Fruit fly (Drosophila melanogaster) whole organism, embryonic: Measurements from ENCODE around the gene cl.
A peak's percentile ranks its signal among the peaks of the same experiment; 100 is the strongest.

Experiments
- B-H1 ChIP-seq: fragments of 200-800 bp; sonication (Bioruptor generic); IDR thresholded peaks from 3 replicates; pipeline ENCODE4 v1.3.6; 2022; ENCODE audit warnings: missing biosample characterization, missing genetic modification characterization
- CG10267 ChIP-seq: fragments of 200-800 bp; sonication (Bioruptor generic); optimal IDR thresholded peaks from 2 replicates; lab custom pipeline; 2018; ENCODE audit warnings: missing biosample characterization, mild to moderate bottlenecking, missing genetic modification characterization, moderate library complexity
- CG10431 ChIP-seq: fragments of 200-800 bp; sonication (Bioruptor generic); optimal IDR thresholded peaks from 3 replicates; lab custom pipeline; 2018; ENCODE audit warnings: missing biosample characterization, mild to moderate bottlenecking, missing genetic modification characterization
- CG12236 ChIP-seq: fragments of 200-800 bp; sonication (Bioruptor generic); optimal IDR thresholded peaks from 2 replicates; lab custom pipeline; 2016; ENCODE audit warnings: missing biosample characterization, missing genetic modification characterization
- CG14441 ChIP-seq: fragments of 200-800 bp; sonication (Bioruptor generic); IDR thresholded peaks from 2 replicates; pipeline ENCODE4 v1.3.6; 2022; ENCODE audit warnings: missing biosample characterization, missing genetic modification characterization
- CG15269 ChIP-seq: fragments of 200-800 bp; sonication (Bioruptor generic); optimal IDR thresholded peaks from 2 replicates; lab custom pipeline; 2018; ENCODE audit warnings: missing biosample characterization, mild to moderate bottlenecking, missing genetic modification characterization, moderate library complexity
- CG17361 ChIP-seq: fragments of 200-800 bp; sonication (Bioruptor generic); IDR thresholded peaks from 3 replicates; pipeline ENCODE4 v1.3.6; 2022; ENCODE audit warnings: missing biosample characterization, missing genetic modification characterization
- CG17802 ChIP-seq: fragments of 200-800 bp; sonication (Bioruptor generic); optimal IDR thresholded peaks from 2 replicates; lab custom pipeline; 2018; ENCODE audit warnings: missing biosample characterization, mild to moderate bottlenecking, missing genetic modification characterization, moderate library complexity
- CG18764 ChIP-seq: fragments of 200-800 bp; sonication (Bioruptor generic); optimal IDR thresholded peaks from 3 replicates; lab custom pipeline; 2016; ENCODE audit warnings: missing biosample characterization, missing genetic modification characterization
- CG31224 ChIP-seq: fragments of 200-800 bp; sonication (Bioruptor generic); IDR thresholded peaks from 2 replicates; pipeline ENCODE4 v1.3.6; 2022; ENCODE audit warnings: missing biosample characterization, missing genetic modification characterization
- CG32767 ChIP-seq: fragments of 200-800 bp; sonication (Bioruptor generic); IDR thresholded peaks from 2 replicates; pipeline ENCODE4 v1.3.6; 2022; ENCODE audit warnings: missing biosample characterization, missing genetic modification characterization
- CG3726 ChIP-seq: fragments of 200-800 bp; sonication (Bioruptor generic); IDR thresholded peaks from 3 replicates; pipeline ENCODE4, ENCODE4 v1.3.6; 2022; ENCODE audit warnings: missing biosample characterization, missing genetic modification characterization
- CG4360 ChIP-seq: fragments of 200-800 bp; sonication (Bioruptor generic); IDR thresholded peaks from 2 replicates; pipeline ENCODE4 v1.3.6; 2022; ENCODE audit warnings: missing biosample characterization, missing genetic modification characterization
- CG6254 ChIP-seq: fragments of 200-800 bp; sonication (Bioruptor generic); optimal IDR thresholded peaks from 3 replicates; lab custom pipeline; 2017; ENCODE audit warnings: mild to moderate bottlenecking, missing biosample characterization, missing genetic modification reagents, missing genetic modification characterization
- CG6689 ChIP-seq: fragments of 200-800 bp; sonication (Bioruptor generic); IDR thresholded peaks from 2 replicates; pipeline ENCODE4 v1.3.6; 2022; ENCODE audit warnings: missing biosample characterization, missing genetic modification characterization
- CG6791 ChIP-seq: fragments of 200-800 bp; sonication (Bioruptor generic); IDR thresholded peaks from 3 replicates; pipeline ENCODE4 v1.3.6; 2022; ENCODE audit warnings: missing biosample characterization, missing genetic modification characterization; ENCODE audit not compliant: partially characterized antibody
- CG7839 ChIP-seq: fragments of 200-800 bp; sonication (Bioruptor generic); optimal IDR thresholded peaks from 3 replicates; lab custom pipeline; 2018; ENCODE audit warnings: missing biosample characterization, mild to moderate bottlenecking, missing genetic modification characterization, moderate library complexity
- CG7928 ChIP-seq: fragments of 200-800 bp; sonication (Bioruptor generic); optimal IDR thresholded peaks from 2 replicates; lab custom pipeline; 2017; ENCODE audit warnings: missing biosample characterization, mild to moderate bottlenecking, missing genetic modification characterization
- CG7987 ChIP-seq: fragments of 200-800 bp; sonication (Bioruptor generic); optimal IDR thresholded peaks from 2 replicates; lab custom pipeline; 2018; ENCODE audit warnings: missing biosample characterization, mild to moderate bottlenecking, missing genetic modification characterization, moderate library complexity
- CG9817 ChIP-seq: fragments of 200-800 bp; sonication (Bioruptor generic); optimal IDR thresholded peaks from 2 replicates; lab custom pipeline; 2018; ENCODE audit warnings: missing biosample characterization, mild to moderate bottlenecking, missing genetic modification characterization, moderate library complexity
- Dp ChIP-seq: fragments of 200-800 bp; sonication (Bioruptor generic); optimal IDR thresholded peaks from 2 replicates; lab custom pipeline; 2018; ENCODE audit warnings: missing biosample characterization, mild to moderate bottlenecking, missing genetic modification characterization, moderate library complexity
- Dref ChIP-seq: fragments of 200-800 bp; sonication (Bioruptor generic); IDR thresholded peaks from 2 replicates; pipeline ENCODE4 v1.3.6; 2022; ENCODE audit warnings: missing biosample characterization, missing genetic modification characterization
- ERR ChIP-seq: fragments of 200-800 bp; sonication (Bioruptor generic); optimal IDR thresholded peaks from 2 replicates; lab custom pipeline; 2016; ENCODE audit warnings: missing biosample characterization, missing genetic modification characterization
- H2.0 ChIP-seq: fragments of 200-800 bp; sonication (Bioruptor generic); IDR thresholded peaks from 2 replicates; pipeline ENCODE4 v1.3.6; 2022; ENCODE audit warnings: missing biosample characterization, missing genetic modification characterization
- HLH4C ChIP-seq: fragments of 200-800 bp; sonication (Bioruptor generic); IDR thresholded peaks from 3 replicates; pipeline ENCODE4 v1.3.6; 2022; ENCODE audit warnings: missing biosample characterization, missing genetic modification characterization; ENCODE audit not compliant: partially characterized antibody
- Hand ChIP-seq: fragments of 200-800 bp; sonication (Bioruptor generic); optimal IDR thresholded peaks from 2 replicates; lab custom pipeline; 2017; ENCODE audit warnings: mild to moderate bottlenecking, missing biosample characterization, missing genetic modification reagents, missing genetic modification characterization
- Lim3 ChIP-seq: fragments of 200-800 bp; sonication (Bioruptor generic); IDR thresholded peaks from 2 replicates; pipeline ENCODE4 v1.3.6; 2022; ENCODE audit warnings: missing biosample characterization, missing genetic modification characterization
- NC2β ChIP-seq: fragments of 200-800 bp; sonication (Bioruptor generic); optimal IDR thresholded peaks from 2 replicates; lab custom pipeline; 2016; ENCODE audit warnings: missing biosample characterization, missing genetic modification characterization
- Opbp ChIP-seq: fragments of 200-800 bp; sonication (Bioruptor generic); IDR thresholded peaks from 3 replicates; pipeline ENCODE4 v1.3.6; 2022; ENCODE audit warnings: missing biosample characterization, missing genetic modification characterization; ENCODE audit not compliant: partially characterized antibody
- Xbp1 ChIP-seq: fragments of 200-800 bp; sonication (Bioruptor generic); optimal IDR thresholded peaks from 3 replicates; lab custom pipeline; 2016; ENCODE audit warnings: missing biosample characterization, mild to moderate bottlenecking, missing genetic modification characterization
- al ChIP-seq: fragments of 200-800 bp; sonication (Bioruptor generic); IDR thresholded peaks from 2 replicates; pipeline ENCODE4 v1.3.6; 2022; ENCODE audit warnings: missing biosample characterization, missing genetic modification characterization
- bab2 ChIP-seq: fragments of 200-800 bp; sonication (Bioruptor generic); optimal IDR thresholded peaks from 2 replicates; lab custom pipeline; 2016; ENCODE audit warnings: missing biosample characterization, missing genetic modification characterization
- bbx ChIP-seq: fragments of 200-800 bp; sonication (Bioruptor generic); IDR thresholded peaks from 2 replicates; pipeline ENCODE4 v1.3.6; 2022; ENCODE audit warnings: missing biosample characterization, missing genetic modification characterization; ENCODE audit not compliant: partially characterized antibody
- bsh ChIP-seq, 2 experiments: fragments of 200-800 bp; sonication (Bioruptor generic); optimal IDR thresholded peaks; 2 replicates each; lab custom pipeline; 2017 to 2018; ENCODE audit warnings: mild to moderate bottlenecking in 2 of 2, missing biosample characterization in 2 of 2, missing genetic modification characterization in 2 of 2, moderate library complexity in 1 of 2
- crp ChIP-seq, 2 experiments: fragments of 200-800 bp; sonication (Bioruptor generic); optimal IDR thresholded peaks; 2 replicates in 1 of 2; 3 replicates in 1 of 2; lab custom pipeline; 2017; ENCODE audit warnings: missing biosample characterization in 2 of 2, missing genetic modification characterization in 2 of 2, mild to moderate bottlenecking in 1 of 2, moderate library complexity in 1 of 2
- dmrt11E ChIP-seq: fragments of 200-800 bp; sonication (Bioruptor generic); optimal IDR thresholded peaks from 3 replicates; lab custom pipeline; 2018; ENCODE audit warnings: missing biosample characterization, mild to moderate bottlenecking, missing genetic modification characterization, moderate library complexity
- dmrt99B ChIP-seq: fragments of 200-800 bp; sonication (Bioruptor generic); optimal IDR thresholded peaks from 2 replicates; lab custom pipeline; 2018; ENCODE audit warnings: missing biosample characterization, mild to moderate bottlenecking, missing genetic modification characterization, moderate library complexity
- eve ChIP-seq, 2 experiments: fragments of >200 bp; optimal IDR thresholded peaks; 2 replicates each; lab custom pipeline; 2017; ENCODE audit warnings: missing biosample characterization in 2 of 2, missing genetic modification characterization in 2 of 2
- fd64A ChIP-seq: fragments of 200-800 bp; sonication (Bioruptor generic); optimal IDR thresholded peaks from 3 replicates; lab custom pipeline; 2018; ENCODE audit warnings: missing biosample characterization, mild to moderate bottlenecking, missing genetic modification characterization
- grau ChIP-seq: fragments of 200-800 bp; optimal IDR thresholded peaks from 3 replicates; lab custom pipeline; 2019; ENCODE audit warnings: missing biosample characterization, mild to moderate bottlenecking, missing genetic modification characterization, moderate library complexity
- hkb ChIP-seq, 2 experiments: fragments of 200-800 bp in 1 of 2; fragments of >200 bp in 1 of 2; sonication (Bioruptor generic) in 1 of 2; IDR thresholded peaks in 1 of 2; optimal IDR thresholded peaks in 1 of 2; 2 replicates each; pipeline versions ENCODE4 v1.3.6 to Lab custom; 2017 to 2022; ENCODE audit warnings: missing biosample characterization in 1 of 2, missing genetic modification characterization in 1 of 2
- lilli ChIP-seq: fragments of 200-800 bp; sonication (Bioruptor generic); optimal IDR thresholded peaks from 3 replicates; lab custom pipeline; 2016; ENCODE audit warnings: missing biosample characterization, missing genetic modification characterization
- nom ChIP-seq: fragments of 200-800 bp; sonication (Bioruptor generic); optimal IDR thresholded peaks from 2 replicates; lab custom pipeline; 2017; ENCODE audit warnings: missing biosample characterization, missing genetic modification characterization, mild to moderate bottlenecking, moderate library complexity, missing genetic modification reagents
- phol ChIP-seq: fragments of 200-800 bp; sonication (Bioruptor generic); optimal IDR thresholded peaks from 3 replicates; lab custom pipeline; 2018; ENCODE audit warnings: missing biosample characterization, mild to moderate bottlenecking, missing genetic modification characterization, moderate library complexity
- pum ChIP-seq: fragments of 200-800 bp; sonication (Bioruptor generic); optimal IDR thresholded peaks from 2 replicates; lab custom pipeline; 2016; ENCODE audit warnings: missing biosample characterization, missing genetic modification characterization
- run ChIP-seq: fragments of 200-800 bp; sonication (Bioruptor generic); optimal IDR thresholded peaks from 3 replicates; lab custom pipeline; 2018; ENCODE audit warnings: missing biosample characterization, mild to moderate bottlenecking, missing genetic modification characterization
- sens ChIP-seq: fragments of 200-800 bp; sonication (Bioruptor generic); peaks from one replicate; lab custom pipeline; 2016; ENCODE audit warnings: missing biosample characterization, missing genetic modification characterization
- shn ChIP-seq: fragments of 200-800 bp; sonication (Bioruptor generic); optimal IDR thresholded peaks from 3 replicates; lab custom pipeline; 2016; ENCODE audit warnings: missing biosample characterization, missing genetic modification characterization
- sim ChIP-seq: fragments of 200-800 bp; sonication (Bioruptor generic); IDR thresholded peaks from 2 replicates; pipeline ENCODE4 v1.3.6; 2022; ENCODE audit warnings: missing biosample characterization, missing genetic modification characterization
- zen2 ChIP-seq: fragments of 200-800 bp; sonication (Bioruptor generic); IDR thresholded peaks from 3 replicates; pipeline ENCODE4 v1.3.6; 2022; ENCODE audit warnings: missing biosample characterization, missing genetic modification characterization; ENCODE audit not compliant: partially characterized antibody
- zfh1 ChIP-seq: fragments of 200-800 bp; sonication (Bioruptor generic); IDR thresholded peaks from 3 replicates; pipeline ENCODE4 v1.3.6; 2022; ENCODE audit warnings: missing biosample characterization, missing genetic modification characterization

The cl gene

dm6 chr2L:5525723-5526122 is 5.8 kb downstream of the cl start, which contains the start of gene Cap-D3 (continued):
- no peak for TF ChIP-seq CG7839
- TF ChIP-seq Lim3 (GFP tag; lab: Robert Waterston, UW), result no peak
- no peak for TF ChIP-seq eve (GFP tag; optimal IDR thresholded peaks at IDR 0.05; lab: Kevin White, UChicago)
- no peak for TF ChIP-seq NC2β (GFP tag; lab: Kevin White, UChicago)
- TF ChIP-seq zen2, result peak; percentile 65
- no peak for TF ChIP-seq B-H1 (GFP tag; lab: Robert Waterston, UW)
- TF ChIP-seq fd64A, result no peak
- TF ChIP-seq Xbp1 (GFP tag; lab: Kevin White, UChicago), result no peak
- peak; percentile 94 for TF ChIP-seq CG17802 (tag; lab: Kevin White, UChicago)
- TF ChIP-seq Dref (GFP tag; lab: Robert Waterston, UW), result peak; percentile 71
- TF ChIP-seq hkb (optimal IDR thresholded peaks at IDR 0.05; lab: Kevin White, UChicago), result no peak
- no peak for TF ChIP-seq hkb (GFP tag; IDR thresholded peaks at IDR 0.05; lab: Robert Waterston, UW)
- TF ChIP-seq zfh1 (GFP tag; lab: Robert Waterston, UW), result no peak
- peak; percentile 69 for TF ChIP-seq bbx
- no peak for TF ChIP-seq CG14441 (GFP tag; lab: Robert Waterston, UW)
- TF ChIP-seq grau, result no peak
- peak; percentile 74 for TF ChIP-seq Dp (GFP tag; lab: Kevin White, UChicago)
- peak; percentile 63; the same call in 2 of the 3 replicates for TF ChIP-seq Opbp (GFP tag; lab: Robert Waterston, UW)
- TF ChIP-seq CG12236 (GFP tag; lab: Kevin White, UChicago), result no peak
- TF ChIP-seq CG3726 (GFP tag; lab: Robert Waterston, UW), result no peak
- no peak for TF ChIP-seq CG7928 (GFP tag; lab: Kevin White, UChicago)
- TF ChIP-seq CG31224 (GFP tag; lab: Robert Waterston, UW), result no peak
- peak in 1 of 2 experiments; percentile 88 for TF ChIP-seq crp (GFP tag; optimal IDR thresholded peaks at IDR 0.05; lab: Kevin White, UChicago)
- TF ChIP-seq CG10267 (tag; lab: Kevin White, UChicago), result no peak
- TF ChIP-seq ERR (GFP tag; lab: Kevin White, UChicago), result no peak
- TF ChIP-seq CG7987 (GFP tag; lab: Kevin White, UChicago), result no peak
- no peak for TF ChIP-seq CG6254 (GFP tag; lab: Kevin White, UChicago)
- no peak for TF ChIP-seq H2.0 (GFP tag; lab: Robert Waterston, UW)
- no peak for TF ChIP-seq lilli (GFP tag; lab: Kevin White, UChicago)
- TF ChIP-seq CG18764 (GFP tag; lab: Kevin White, UChicago), result no peak
- no peak for TF ChIP-seq CG4360 (GFP tag; lab: Robert Waterston, UW)
- peak; percentile 85 for TF ChIP-seq HLH4C (GFP tag; lab: Robert Waterston, UW)
- TF ChIP-seq shn (GFP tag; lab: Kevin White, UChicago), result no peak
- no peak for TF ChIP-seq CG6689
- TF ChIP-seq bsh (GFP tag; optimal IDR thresholded peaks at IDR 0.05; lab: Kevin White, UChicago), result no peak
- TF ChIP-seq al (GFP tag; lab: Robert Waterston, UW), result no peak
- TF ChIP-seq CG17361 (GFP tag; lab: Robert Waterston, UW), result no peak
- TF ChIP-seq Hand (GFP tag; lab: Kevin White, UChicago), result no peak
- no peak for TF ChIP-seq CG10431
- no peak for TF ChIP-seq sens (GFP tag; lab: Kevin White, UChicago)
- TF ChIP-seq pum (GFP tag; lab: Kevin White, UChicago), result no peak
- no peak for TF ChIP-seq CG15269 (tag; lab: Kevin White, UChicago)
- no peak for TF ChIP-seq bab2 (GFP tag; lab: Kevin White, UChicago)
- peak; percentile 72 for TF ChIP-seq phol (tag; lab: Kevin White, UChicago)
- no peak for TF ChIP-seq nom (GFP tag; lab: Kevin White, UChicago)
- TF ChIP-seq CG32767 (GFP tag; lab: Robert Waterston, UW), result no peak
- no peak for TF ChIP-seq dmrt11E (tag; lab: Kevin White, UChicago)
- peak; percentile 78 for TF ChIP-seq CG6791 (GFP tag; lab: Robert Waterston, UW)
- TF ChIP-seq sim (GFP tag; lab: Robert Waterston, UW), result no peak
- no peak for TF ChIP-seq run (tag; lab: Kevin White, UChicago)
- no peak for TF ChIP-seq CG9817 (tag; lab: Kevin White, UChicago)
- TF ChIP-seq dmrt99B (tag; lab: Kevin White, UChicago), result no peak
